Fruit fly (Drosophila melanogaster): ENCODE measurements around the gene CG32591.
A peak's percentile ranks its signal among the peaks of the same experiment; 100 is the strongest.

The CG32591 gene

dm6 chrX:14955050-14955783, 26.5 kb upstream of the CG32591 start, which contains the start of the genes CG9030 and eag (continued):
- TF ChIP-seq pzg (GFP tag; optimal IDR thresholded peaks at IDR 0.05) (peak; percentile 85), zfh1 (GFP tag; IDR thresholded peaks at IDR 0.05) (peak; percentile 37; the same call in 1 of the 3 replicates), bbx (GFP tag; IDR thresholded peaks at IDR 0.05; ENCODE audit: partially characterized antibody) (peak; percentile 88), Abd-B (GFP tag; optimal IDR thresholded peaks at IDR 0.05) (peak; percentile 31), psq (GFP tag; optimal IDR thresholded peaks at IDR 0.05) (no peak), CG14050 (GFP tag; IDR thresholded peaks at IDR 0.05) (no peak), CG7963 (GFP tag; IDR thresholded peaks at IDR 0.05; ENCODE audit: partially characterized antibody) (peak; percentile 73), slou (GFP tag; optimal IDR thresholded peaks at IDR 0.05) (no peak), dan (GFP tag; IDR thresholded peaks at IDR 0.05) (no peak), Dek (tag; optimal IDR thresholded peaks at IDR 0.05) (no peak), insv (GFP tag; optimal IDR thresholded peaks at IDR 0.05) (no peak), Bdp1 (GFP tag; optimal IDR thresholded peaks at IDR 0.05) (no peak), mam (GFP tag; optimal IDR thresholded peaks at IDR 0.05) (no peak), Ssrp (tag; optimal IDR thresholded peaks at IDR 0.05) (no peak), Fer3 (tag; optimal IDR thresholded peaks at IDR 0.05) (no peak), CG7839 (tag; optimal IDR thresholded peaks at IDR 0.05) (no peak), CG10267 (tag; optimal IDR thresholded peaks at IDR 0.05) (no peak), croc (GFP tag; conservative IDR thresholded peaks at IDR 0.05) (no peak), vnd (GFP tag; IDR thresholded peaks at IDR 0.05; ENCODE audit: partially characterized antibody) (peak; percentile 82), prd (optimal IDR thresholded peaks at IDR 0.05) (no peak), prd (GFP tag; IDR thresholded peaks at IDR 0.05) (no peak), ato (GFP tag; IDR thresholded peaks at IDR 0.05; ENCODE audit: partially characterized antibody) (peak; percentile 80), shn (GFP tag; optimal IDR thresholded peaks at IDR 0.05) (no peak), repo (GFP tag; optimal IDR thresholded peaks at IDR 0.05) (no peak), Scr (GFP tag; IDR thresholded peaks at IDR 0.05; ENCODE audit: partially characterized antibody) (peak; percentile 82), pho (GFP tag; optimal IDR thresholded peaks at IDR 0.05) (no peak), Med (GFP tag) (peak; percentile 88), CG6765 (GFP tag; optimal IDR thresholded peaks at IDR 0.05) (no peak), z (GFP tag; IDR thresholded peaks at IDR 0.05) (no peak), stc (GFP tag; IDR thresholded peaks at IDR 0.05) (no peak), so (GFP tag; IDR thresholded peaks at IDR 0.05) (no peak), CG16863 (GFP tag; optimal IDR thresholded peaks at IDR 0.05) (no peak), CG7786 (GFP tag; optimal IDR thresholded peaks at IDR 0.05) (no peak), Xbp1 (GFP tag; optimal IDR thresholded peaks at IDR 0.05) (peak; percentile 24), Rx (GFP tag; IDR thresholded peaks at IDR 0.05) (no peak), zen (tag; optimal IDR thresholded peaks at IDR 0.05) (peak; percentile 17), chm (GFP tag; IDR thresholded peaks at IDR 0.05) (no peak), ttk (GFP tag; IDR thresholded peaks at IDR 0.05) (no peak), Neu2 (GFP tag; optimal IDR thresholded peaks at IDR 0.05; ENCODE audit: borderline replicate concordance) (peak; percentile 87), CG12391 (tag; optimal IDR thresholded peaks at IDR 0.05) (no peak), Kr (GFP tag; optimal IDR thresholded peaks at IDR 0.05) (no peak), Gug (GFP tag; IDR thresholded peaks at IDR 0.05) (no peak; the same call in 2 of the 4 replicates), CG12659 (GFP tag; optimal IDR thresholded peaks at IDR 0.05) (peak; percentile 23), chn (GFP tag; optimal IDR thresholded peaks at IDR 0.05) (no peak), sc (optimal IDR thresholded peaks at IDR 0.05) (no peak), sc (GFP tag; optimal IDR thresholded peaks at IDR 0.05) (no peak), zf30C (GFP tag; optimal IDR thresholded peaks at IDR 0.05) (no peak), gsb-n (tag; optimal IDR thresholded peaks at IDR 0.05) (no peak)
